Worm (Caenorhabditis elegans) whole organism, early embryonic: ENCODE data around the gene C08E8.6.

Experiments used
- B0310.2 ChIP-seq: sonication (generic microtip); optimal IDR thresholded peaks from 2 replicates; lab custom pipeline; 2016; ENCODE audit warnings: mild to moderate bottlenecking, missing genetic modification characterization, missing compliant biosample characterization
- F13C5.2 ChIP-seq: sonication (generic microtip); optimal IDR thresholded peaks from 2 replicates; lab custom pipeline; 2017; ENCODE audit warnings: mild to moderate bottlenecking, missing genetic modification characterization, inconsistent platforms, missing compliant biosample characterization
- aly-1 ChIP-seq: sonication (generic microtip); optimal IDR thresholded peaks from 2 replicates; lab custom pipeline; 2016; ENCODE audit warnings: missing genetic modification characterization, missing compliant biosample characterization
- ama-1 ChIP-seq: fragments of 150-350 bp; optimal IDR thresholded peaks from 2 replicates; lab custom pipeline; 2014
- ceh-13 ChIP-seq: fragments of 200-800 bp; sonication (Bioruptor generic); optimal IDR thresholded peaks from 2 replicates; lab custom pipeline; 2018; ENCODE audit warnings: mild to moderate bottlenecking, missing genetic modification characterization, missing compliant biosample characterization
- ceh-36 ChIP-seq: sonication (generic microtip); optimal IDR thresholded peaks from 2 replicates; lab custom pipeline; 2016; ENCODE audit warnings: missing genetic modification characterization, inconsistent platforms, missing compliant biosample characterization
- ets-7 ChIP-seq: sonication (generic microtip); optimal IDR thresholded peaks from 2 replicates; lab custom pipeline; 2016; ENCODE audit warnings: missing genotype, missing genetic modification characterization, missing compliant biosample characterization
- flt-1 ChIP-seq: fragments of 200-800 bp; sonication (Bioruptor generic); IDR thresholded peaks from 2 replicates; pipeline ENCODE4 v1.3.6; 2022; ENCODE audit warnings: missing genetic modification characterization, missing compliant biosample characterization
- hmbx-1 ChIP-seq: sonication (generic microtip); optimal IDR thresholded peaks from 2 replicates; lab custom pipeline; 2016; ENCODE audit warnings: mild to moderate bottlenecking, missing genetic modification characterization, missing compliant biosample characterization
- hmg-4 ChIP-seq: fragments of 200-800 bp; sonication (Bioruptor generic); optimal IDR thresholded peaks from 2 replicates; lab custom pipeline; 2018; ENCODE audit warnings: mild to moderate bottlenecking, missing genetic modification characterization, missing compliant biosample characterization
- hnd-1 ChIP-seq: sonication (generic microtip); optimal IDR thresholded peaks from 2 replicates; lab custom pipeline; 2016; ENCODE audit warnings: missing genetic modification characterization, missing compliant biosample characterization
- pes-1 ChIP-seq: fragments of 200-800 bp; sonication (Bioruptor generic); IDR thresholded peaks from 2 replicates; pipeline ENCODE4 v1.3.6; 2022; ENCODE audit warnings: missing genetic modification reagents, missing genetic modification characterization, missing compliant biosample characterization
- scrt-1 ChIP-seq: fragments of 200-800 bp; sonication (Bioruptor generic); IDR thresholded peaks from 2 replicates; pipeline ENCODE4 v1.3.6; 2022; ENCODE audit warnings: missing genetic modification characterization, missing compliant biosample characterization
- sea-1 ChIP-seq: fragments of 200-800 bp; sonication (Bioruptor generic); conservative IDR thresholded peaks from 2 replicates; pipeline ENCODE4 v1.3.6; 2022; ENCODE audit warnings: missing genetic modification characterization, missing compliant biosample characterization
- tbx-11 ChIP-seq: fragments of 200-800 bp; sonication (Bioruptor generic); IDR thresholded peaks from 2 replicates; pipeline ENCODE4 v1.3.6; 2022; ENCODE audit warnings: missing genetic modification characterization, missing compliant biosample characterization
- tbx-37 ChIP-seq: fragments of 200-800 bp; sonication (Bioruptor generic); conservative IDR thresholded peaks from 2 replicates; pipeline ENCODE4 v1.3.6; 2022; ENCODE audit warnings: missing genetic modification reagents, missing genetic modification characterization, missing compliant biosample characterization
- tra-4 ChIP-seq: sonication (generic microtip); optimal IDR thresholded peaks from 2 replicates; lab custom pipeline; 2017; ENCODE audit warnings: missing genetic modification characterization, missing compliant biosample characterization

Gene C08E8.6

ce11 chrV:18374194-18374593, 6.0 kb upstream of the C08E8.6 start, which contains the start of gene Y51A2B.2:
Gene Y51A2B.2, plus strand, starts transcription at chrV:18374494.
- no peak for TF ChIP-seq flt-1
- TF ChIP-seq pes-1 (GFP tag; lab: Robert Waterston, UW) = no peak
- TF ChIP-seq F13C5.2 (tag; lab: Kevin White, UChicago) = no peak

- no peak for TF ChIP-seq hmg-4
These were observed 3.4 kb upstream of the C08E8.6 start, which contains the start of gene C08E8.4 for ce11 chrV:18371579-18371978. Gene C08E8.4, plus strand, starts transcription at chrV:18371846.

ce11 chrV:18371028-18371427, 2.8 kb upstream of the C08E8.6 start:
- no peak for TF ChIP-seq scrt-1
- no peak for TF ChIP-seq pes-1 (GFP tag; lab: Robert Waterston, UW)
- TF ChIP-seq ceh-36 (tag; lab: Kevin White, UChicago) = no peak
- no peak for TF ChIP-seq B0310.2 (tag; lab: Kevin White, UChicago)
- TF ChIP-seq sea-1 (GFP tag; lab: Robert Waterston, UW) = no peak
- no peak for TF ChIP-seq tbx-37 (GFP tag; lab: Robert Waterston, UW)
- TF ChIP-seq F13C5.2 (tag; lab: Kevin White, UChicago) = no peak

ce11 chrV:18364558-18364957, 3.7 kb downstream of the C08E8.6 start, which contains the start of gene C08E8.9:
Gene C08E8.9, plus strand, starts transcription at chrV:18364858.
- TF ChIP-seq ceh-36 (tag; lab: Kevin White, UChicago) (peak; percentile 57), ets-7 (no peak)

- TF ChIP-seq tbx-37 (GFP tag; lab: Robert Waterston, UW) (no peak), tra-4 (tag; lab: Kevin White, UChicago) (no peak), B0310.2 (tag; lab: Kevin White, UChicago) (no peak), ets-7 (no peak), scrt-1 (no peak), hnd-1 (tag; lab: Kevin White, UChicago) (no peak), flt-1 (no peak), aly-1 (tag; lab: Kevin White, UChicago) (no peak), tbx-11 (GFP tag; lab: Robert Waterston, UW) (no peak), pes-1 (GFP tag; lab: Robert Waterston, UW) (no peak), F13C5.2 (tag; lab: Kevin White, UChicago) (no peak), ceh-13 (GFP tag; lab: Kevin White, UChicago) (no peak), hmg-4 (no peak), ceh-36 (tag; lab: Kevin White, UChicago) (no peak)
These were observed 5.8 kb downstream of the C08E8.6 start, which contains the start of gene C08E8.1 for ce11 chrV:18362402-18362801. Gene C08E8.1, minus strand, starts transcription at chrV:18362502.

- no peak for TF ChIP-seq ceh-13 (GFP tag; lab: Kevin White, UChicago)
- no peak for TF ChIP-seq scrt-1
- TF ChIP-seq aly-1 (tag; lab: Kevin White, UChicago) = no peak
- TF ChIP-seq F13C5.2 (tag; lab: Kevin White, UChicago) = no peak
- no peak for TF ChIP-seq hmbx-1 (tag; lab: Kevin White, UChicago)
- no peak for TF ChIP-seq flt-1
- no peak for TF ChIP-seq sea-1 (GFP tag; lab: Robert Waterston, UW)
- no peak for TF ChIP-seq ceh-36 (tag; lab: Kevin White, UChicago)
- no peak for TF ChIP-seq hmg-4
- no peak for TF ChIP-seq hnd-1 (tag; lab: Kevin White, UChicago)
- TF ChIP-seq tbx-11 (GFP tag; lab: Robert Waterston, UW) = no peak
- no peak for TF ChIP-seq ama-1 (lab: Kevin White, UChicago)
- no peak for TF ChIP-seq pes-1 (GFP tag; lab: Robert Waterston, UW)
- no peak for TF ChIP-seq B0310.2 (tag; lab: Kevin White, UChicago)
- TF ChIP-seq ets-7 = no peak
- TF ChIP-seq tbx-37 (GFP tag; lab: Robert Waterston, UW) = no peak
- no peak for TF ChIP-seq tra-4 (tag; lab: Kevin White, UChicago)
These were observed 8.3 kb downstream of the C08E8.6 start, which contains the start of gene C08E8.5 for ce11 chrV:18359888-18360287. Gene C08E8.5, minus strand, starts transcription at chrV:18359988.

- no peak for TF ChIP-seq scrt-1
- TF ChIP-seq ets-7 = no peak
- no peak for TF ChIP-seq tbx-11 (GFP tag; lab: Robert Waterston, UW)
- TF ChIP-seq ama-1 (lab: Kevin White, UChicago) = no peak
- TF ChIP-seq tbx-37 (GFP tag; lab: Robert Waterston, UW) = no peak
- TF ChIP-seq hmbx-1 (tag; lab: Kevin White, UChicago) = no peak
- no peak for TF ChIP-seq F13C5.2 (tag; lab: Kevin White, UChicago)
- no peak for TF ChIP-seq flt-1
- TF ChIP-seq hnd-1 (tag; lab: Kevin White, UChicago) = no peak
- no peak for TF ChIP-seq tra-4 (tag; lab: Kevin White, UChicago)
- TF ChIP-seq hmg-4 = no peak
- no peak for TF ChIP-seq aly-1 (tag; lab: Kevin White, UChicago)
- TF ChIP-seq sea-1 (GFP tag; lab: Robert Waterston, UW) = no peak
These were observed 12.5 kb downstream of the C08E8.6 start, which contains the start of gene C08E8.2 for ce11 chrV:18355742-18356141. Gene C08E8.2, minus strand, starts transcription at chrV:18355842.

ce11 chrV:18354299-18354698, 13.9 kb downstream of the C08E8.6 start:
- TF ChIP-seq B0310.2 (tag; lab: Kevin White, UChicago) (no peak), flt-1 (no peak), F13C5.2 (tag; lab: Kevin White, UChicago) (no peak), ets-7 (no peak), tbx-37 (GFP tag; lab: Robert Waterston, UW) (no peak), ceh-13 (GFP tag; lab: Kevin White, UChicago) (no peak), scrt-1 (no peak), hmg-4 (no peak), hnd-1 (tag; lab: Kevin White, UChicago) (no peak), hmbx-1 (tag; lab: Kevin White, UChicago) (no peak), tbx-11 (GFP tag; lab: Robert Waterston, UW) (no peak), ceh-36 (tag; lab: Kevin White, UChicago) (no peak), sea-1 (GFP tag; lab: Robert Waterston, UW) (no peak)
